Worm (Caenorhabditis elegans) whole organism, late embryonic: ENCODE results near the gene F19G12.1.
A peak's percentile ranks its signal among the peaks of the same experiment; 100 is the strongest.

ENCODE experiments used
- C08G9.2 ChIP-seq: sonication (generic microtip); optimal IDR thresholded peaks from 2 replicates; lab custom pipeline; 2016; ENCODE audit warnings: mild to moderate bottlenecking, missing genetic modification characterization, moderate library complexity, missing compliant biosample characterization
- C38D4.7 ChIP-seq: fragments of 200-800 bp; sonication (Bioruptor generic); optimal IDR thresholded peaks from 2 replicates; lab custom pipeline; 2018; ENCODE audit warnings: mild to moderate bottlenecking, missing genetic modification characterization, moderate library complexity, missing compliant biosample characterization
- K02D7.2 ChIP-seq: sonication (generic microtip); optimal IDR thresholded peaks from 2 replicates; lab custom pipeline; 2017; ENCODE audit warnings: mild to moderate bottlenecking, missing genetic modification characterization, missing compliant biosample characterization
- Y22D7AL.16 ChIP-seq: sonication (generic microtip); optimal IDR thresholded peaks from 2 replicates; lab custom pipeline; 2016; ENCODE audit warnings: missing genetic modification characterization, missing compliant biosample characterization
- ahr-1 ChIP-seq: sonication (generic microtip); optimal IDR thresholded peaks from 2 replicates; lab custom pipeline; 2016; ENCODE audit warnings: missing genetic modification characterization, missing compliant biosample characterization
- ama-1 ChIP-seq: fragments of 150-350 bp; optimal IDR thresholded peaks from 2 replicates; lab custom pipeline; 2014
- ceh-2 ChIP-seq: sonication (generic microtip); optimal IDR thresholded peaks from 2 replicates; lab custom pipeline; 2016; ENCODE audit warnings: missing genotype, missing genetic modification characterization, missing compliant biosample characterization
- ceh-22 ChIP-seq: sonication (generic microtip); optimal IDR thresholded peaks from 2 replicates; lab custom pipeline; 2017; ENCODE audit warnings: missing biosample characterization, missing genetic modification characterization
- ceh-24 ChIP-seq: sonication (generic microtip); optimal IDR thresholded peaks from 2 replicates; lab custom pipeline; 2016; ENCODE audit warnings: mild to moderate bottlenecking, missing genetic modification characterization, missing compliant biosample characterization
- ceh-31 ChIP-seq: sonication (generic microtip); optimal IDR thresholded peaks from 2 replicates; lab custom pipeline; 2016; ENCODE audit warnings: missing genetic modification characterization, missing compliant biosample characterization
- ceh-34 ChIP-seq: sonication (generic microtip); optimal IDR thresholded peaks from 2 replicates; lab custom pipeline; 2016; ENCODE audit warnings: mild to moderate bottlenecking, missing genetic modification characterization, missing compliant biosample characterization
- ceh-45 ChIP-seq: fragments of 200-800 bp; sonication (Bioruptor generic); IDR thresholded peaks from 2 replicates; pipeline ENCODE4 v1.3.6; 2022; ENCODE audit warnings: missing genetic modification reagents, missing genetic modification characterization, missing compliant biosample characterization
- ceh-48 ChIP-seq: sonication (generic microtip); optimal IDR thresholded peaks from 2 replicates; lab custom pipeline; 2016; ENCODE audit warnings: missing genetic modification characterization, inconsistent platforms, missing compliant biosample characterization
- ceh-6 ChIP-seq: fragments of 200-800 bp; sonication (Bioruptor generic); optimal IDR thresholded peaks from 2 replicates; lab custom pipeline; 2018; ENCODE audit warnings: mild to moderate bottlenecking, missing genetic modification characterization, missing compliant biosample characterization
- ceh-9 ChIP-seq: sonication (generic microtip); optimal IDR thresholded peaks from 2 replicates; lab custom pipeline; 2016; ENCODE audit warnings: mild to moderate bottlenecking, missing genetic modification characterization, inconsistent platforms, missing compliant biosample characterization
- dmd-4 ChIP-seq: sonication (generic microtip); optimal IDR thresholded peaks from 2 replicates; lab custom pipeline; 2016; ENCODE audit warnings: borderline replicate concordance, missing genetic modification characterization, missing compliant biosample characterization
- dve-1 ChIP-seq: sonication (generic microtip); optimal IDR thresholded peaks from 2 replicates; lab custom pipeline; 2017; ENCODE audit warnings: antibody characterized with exemption, mild to moderate bottlenecking, missing genetic modification characterization, missing compliant biosample characterization
- elt-4 ChIP-seq: sonication (generic microtip); optimal IDR thresholded peaks from 2 replicates; lab custom pipeline; 2016; ENCODE audit warnings: missing genetic modification characterization, missing compliant biosample characterization
- ets-4 ChIP-seq: sonication (generic microtip); optimal IDR thresholded peaks from 2 replicates; lab custom pipeline; 2016; ENCODE audit warnings: missing genetic modification characterization, missing compliant biosample characterization
- fkh-10 ChIP-seq: fragments of 150-350 bp; optimal IDR thresholded peaks from 2 replicates; lab custom pipeline; 2014; ENCODE audit warnings: missing biosample characterization, missing genetic modification reagents, missing genetic modification characterization
- fkh-6 ChIP-seq: sonication (generic microtip); optimal IDR thresholded peaks from 2 replicates; lab custom pipeline; 2016; ENCODE audit warnings: missing genetic modification characterization, missing compliant biosample characterization
- hlh-13 ChIP-seq: fragments of 200-800 bp; sonication (Bioruptor generic); optimal IDR thresholded peaks from 2 replicates; lab custom pipeline; 2018; ENCODE audit warnings: mild to moderate bottlenecking, missing genetic modification characterization, missing compliant biosample characterization
- hlh-8 ChIP-seq: sonication (generic microtip); optimal IDR thresholded peaks from 2 replicates; lab custom pipeline; 2016; ENCODE audit warnings: missing genotype, missing genetic modification characterization, missing compliant biosample characterization
- lim-6 ChIP-seq: sonication (generic microtip); optimal IDR thresholded peaks from 2 replicates; lab custom pipeline; 2016; ENCODE audit warnings: missing genetic modification characterization, missing compliant biosample characterization
- madf-2 ChIP-seq: sonication (generic microtip); optimal IDR thresholded peaks from 2 replicates; lab custom pipeline; 2017; ENCODE audit warnings: missing genetic modification characterization, missing compliant biosample characterization
- mec-3 ChIP-seq: sonication (generic microtip); optimal IDR thresholded peaks from 2 replicates; lab custom pipeline; 2016; ENCODE audit warnings: borderline replicate concordance, missing genetic modification characterization, missing compliant biosample characterization
- nfya-1 ChIP-seq: sonication (generic microtip); optimal IDR thresholded peaks from 2 replicates; lab custom pipeline; 2017; ENCODE audit warnings: missing genetic modification characterization, mild to moderate bottlenecking, missing compliant biosample characterization, antibody characterized with exemption, moderate library complexity
- nhr-232 ChIP-seq: sonication (generic microtip); optimal IDR thresholded peaks from 2 replicates; lab custom pipeline; 2016; ENCODE audit warnings: missing genetic modification characterization, missing compliant biosample characterization
- npax-4 ChIP-seq: sonication (generic microtip); optimal IDR thresholded peaks from 2 replicates; lab custom pipeline; 2016; ENCODE audit warnings: missing genetic modification characterization, missing compliant biosample characterization
- odd-2 ChIP-seq: sonication (generic microtip); optimal IDR thresholded peaks from 2 replicates; lab custom pipeline; 2017; ENCODE audit warnings: antibody characterized with exemption, mild to moderate bottlenecking, missing genetic modification characterization, missing compliant biosample characterization
- pag-3 ChIP-seq: sonication (generic microtip); optimal IDR thresholded peaks from 2 replicates; lab custom pipeline; 2016; ENCODE audit warnings: missing compliant biosample characterization, missing genetic modification characterization, borderline replicate concordance
- pat-9 ChIP-seq: fragments of 200-800 bp; sonication (Bioruptor generic); optimal IDR thresholded peaks from 2 replicates; lab custom pipeline; 2018; ENCODE audit warnings: mild to moderate bottlenecking, missing genetic modification characterization, moderate library complexity, missing compliant biosample characterization
- pha-2 ChIP-seq: sonication (generic microtip); optimal IDR thresholded peaks from 2 replicates; lab custom pipeline; 2017; ENCODE audit warnings: mild to moderate bottlenecking, missing genetic modification characterization, missing compliant biosample characterization
- pros-1 ChIP-seq: fragments of 150-350 bp; optimal IDR thresholded peaks from 2 replicates; lab custom pipeline; 2014; ENCODE audit warnings: missing biosample characterization, missing genetic modification reagents, missing genetic modification characterization
- sdc-2 ChIP-seq: sonication (generic microtip); optimal IDR thresholded peaks from 2 replicates; lab custom pipeline; 2016; ENCODE audit warnings: missing genotype, missing genetic modification characterization, missing compliant biosample characterization
- syd-9 ChIP-seq: sonication (generic microtip); optimal IDR thresholded peaks from 2 replicates; lab custom pipeline; 2016; ENCODE audit warnings: mild to moderate bottlenecking, missing genetic modification characterization, moderate library complexity, missing compliant biosample characterization
- tbx-7 ChIP-seq: sonication (generic microtip); optimal IDR thresholded peaks from 2 replicates; lab custom pipeline; 2016; ENCODE audit warnings: missing genotype, missing genetic modification characterization, missing compliant biosample characterization
- unc-42 ChIP-seq: sonication (generic microtip); optimal IDR thresholded peaks from 2 replicates; lab custom pipeline; 2016; ENCODE audit warnings: missing genotype, missing genetic modification characterization, missing compliant biosample characterization
- ztf-16 ChIP-seq: sonication (generic microtip); optimal IDR thresholded peaks from 2 replicates; lab custom pipeline; 2017; ENCODE audit warnings: missing genetic modification characterization, missing compliant biosample characterization

Gene F19G12.1

ce11 chrX:1438925-1439324, 8.1 kb downstream of the F19G12.1 start:
- TF ChIP-seq nfya-1 (tag; lab: Kevin White, UChicago) (peak; percentile 5), K02D7.2 (tag; lab: Kevin White, UChicago) (no peak), sdc-2 (tag; lab: Kevin White, UChicago) (peak; percentile 96)

- no peak for TF ChIP-seq ztf-16 (tag; lab: Kevin White, UChicago)
- TF ChIP-seq tbx-7 (tag; lab: Kevin White, UChicago): no peak
- TF ChIP-seq fkh-10 (GFP tag; lab: Kevin White, UChicago): no peak
- no peak for TF ChIP-seq ets-4
- TF ChIP-seq ceh-9 (tag; lab: Kevin White, UChicago): no peak
- no peak for TF ChIP-seq ceh-48
These were observed 9.4 kb downstream of the F19G12.1 start, which contains the start of gene sedl-1 for ce11 chrX:1440161-1440560. Gene sedl-1 (minus strand): TSS chrX:1440261.

DNA sequence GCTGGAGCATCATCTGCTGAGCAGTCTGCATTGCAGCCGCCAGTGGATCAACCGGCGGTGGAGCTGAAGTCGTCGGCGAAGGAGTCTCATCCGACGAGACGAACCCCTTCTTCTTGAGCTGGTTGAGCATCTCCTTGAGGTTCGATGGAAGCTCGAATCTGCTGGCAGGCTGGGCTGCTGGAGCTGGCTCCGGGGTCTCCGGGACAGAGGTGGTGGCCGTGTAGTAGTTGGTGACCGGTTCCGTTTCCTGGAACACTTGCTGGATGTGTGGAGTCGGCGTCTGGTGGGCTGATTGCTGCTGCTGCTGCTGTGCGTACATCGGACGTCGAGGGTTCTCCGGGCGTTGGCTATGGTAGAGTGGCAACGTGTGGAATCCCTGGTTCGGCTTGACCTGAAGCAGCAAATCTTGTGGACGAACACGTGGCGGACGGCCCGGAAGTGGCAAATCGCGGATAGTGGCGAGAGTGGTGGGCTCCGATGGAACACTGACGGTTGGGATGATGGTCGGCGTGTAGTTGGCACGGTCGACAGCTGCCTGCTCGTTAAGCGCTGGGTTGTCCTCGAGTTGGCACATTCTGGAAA, 10.9 kb downstream of the F19G12.1 start:
- TF ChIP-seq npax-4 (tag; lab: Kevin White, UChicago) (no peak), tbx-7 (tag; lab: Kevin White, UChicago) (no peak), mec-3 (tag; lab: Kevin White, UChicago) (no peak), ets-4 (no peak), ceh-31 (no peak), elt-4 (tag; lab: Kevin White, UChicago) (peak; percentile 41), C38D4.7 (GFP tag; lab: Kevin White, UChicago) (no peak), nfya-1 (tag; lab: Kevin White, UChicago) (no peak), C08G9.2 (no peak)

DNA sequence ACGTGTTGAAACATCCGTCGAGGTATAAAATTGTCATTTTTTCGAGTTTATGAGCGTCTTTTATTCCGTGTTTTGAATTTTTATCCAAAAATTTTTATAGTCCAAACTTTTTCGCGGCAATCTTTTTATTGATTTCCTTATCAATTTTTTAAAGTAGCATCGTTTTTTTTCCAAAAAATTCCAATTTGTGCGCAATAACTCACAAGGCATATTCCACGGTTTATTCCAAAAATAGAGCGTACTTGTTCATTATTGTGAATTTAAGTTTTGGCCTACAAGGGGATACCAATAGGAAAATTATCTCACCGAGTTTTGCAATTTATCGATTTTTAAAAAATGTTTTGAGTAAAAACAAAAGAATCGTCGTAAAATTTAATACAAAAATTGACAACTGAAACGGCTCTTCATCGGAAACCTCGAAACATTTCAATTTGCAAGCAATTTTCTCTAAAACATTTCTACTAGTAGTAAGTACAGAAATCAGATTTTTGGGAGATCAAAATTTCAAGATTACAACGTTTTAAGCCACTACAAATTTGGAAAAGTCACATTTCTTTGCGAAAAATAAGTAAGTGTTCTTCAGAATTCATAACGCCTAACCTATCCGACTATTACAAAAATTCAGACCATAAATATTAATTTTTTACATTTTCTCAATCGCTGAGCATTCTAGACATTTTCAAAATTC, 12.9 kb downstream of the F19G12.1 start:
- TF ChIP-seq ahr-1 (no peak), Y22D7AL.16 (tag; lab: Kevin White, UChicago) (peak; percentile 3), nhr-232 (no peak)

- TF ChIP-seq pha-2 (no peak), ama-1 (lab: Kevin White, UChicago) (peak; percentile 2)
- TF ChIP-seq, all 69 proteins: peak for 1
These were observed 14.9 kb downstream of the F19G12.1 start for ce11 chrX:1445696-1446095.

DNA sequence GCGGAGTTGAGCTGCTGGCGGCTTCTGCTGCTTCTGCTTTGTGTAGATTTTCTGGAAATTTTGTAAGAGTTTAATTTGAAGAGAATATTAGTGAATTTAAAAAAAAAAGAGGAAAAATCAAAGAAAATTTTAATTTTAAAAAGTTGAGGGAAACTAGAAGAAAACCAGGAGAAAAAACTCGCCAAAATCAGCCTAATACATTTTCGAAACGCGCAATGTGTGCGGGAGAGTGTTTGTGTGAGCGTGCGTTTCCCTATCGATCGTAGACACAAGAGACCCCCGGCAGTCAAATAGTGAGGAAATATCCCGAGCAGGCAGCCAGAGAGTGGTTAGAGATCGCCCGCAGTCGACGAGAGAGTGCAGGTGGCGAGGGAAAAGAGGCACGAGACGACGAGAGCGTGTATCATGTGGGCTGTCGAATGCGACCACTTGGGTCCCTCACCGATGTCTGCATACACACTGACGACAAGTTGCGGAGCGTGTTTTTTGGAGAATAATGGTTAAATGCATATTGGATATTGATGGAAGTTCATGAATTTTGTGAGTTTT, 15.9 kb downstream of the F19G12.1 start, which contains the start of gene zfp-3:
Gene zfp-3, minus strand, starts transcription at position 51 of the 549 bp plus-strand sequence.
- no peak for TF ChIP-seq K02D7.2 (tag; lab: Kevin White, UChicago)
- no peak for TF ChIP-seq hlh-13 (GFP tag; lab: Kevin White, UChicago)
- TF ChIP-seq ceh-45 (GFP tag; lab: Robert Waterston, UW): no peak
- TF ChIP-seq syd-9 (tag; lab: Kevin White, UChicago): peak; percentile 42
- TF ChIP-seq hlh-8 (tag; lab: Kevin White, UChicago): peak; percentile 32
- TF ChIP-seq C08G9.2: peak; percentile 38
- no peak for TF ChIP-seq mec-3 (tag; lab: Kevin White, UChicago)
- TF ChIP-seq ceh-6 (GFP tag; lab: Kevin White, UChicago): no peak
- peak; percentile 91 for TF ChIP-seq dve-1 (tag; lab: Kevin White, UChicago)
- peak; percentile 75 for TF ChIP-seq pros-1 (tag; lab: Kevin White, UChicago)
- TF ChIP-seq ets-4: peak; percentile 73
- no peak for TF ChIP-seq elt-4 (tag; lab: Kevin White, UChicago)
- TF ChIP-seq dmd-4 (tag; lab: Kevin White, UChicago): peak; percentile 40
- TF ChIP-seq ceh-22 (tag; lab: Kevin White, UChicago): no peak
- TF ChIP-seq unc-42 (tag; lab: Kevin White, UChicago): peak; percentile 76
- no peak for TF ChIP-seq odd-2 (tag; lab: Kevin White, UChicago)
- no peak for TF ChIP-seq fkh-6 (tag; lab: Kevin White, UChicago)
- no peak for TF ChIP-seq tbx-7 (tag; lab: Kevin White, UChicago)
- TF ChIP-seq madf-2: peak; percentile 8
- no peak for TF ChIP-seq ceh-24
- TF ChIP-seq nhr-232: peak; percentile 25
- no peak for TF ChIP-seq ztf-16 (tag; lab: Kevin White, UChicago)
- no peak for TF ChIP-seq pag-3 (tag; lab: Kevin White, UChicago)
- TF ChIP-seq Y22D7AL.16 (tag; lab: Kevin White, UChicago): no peak
- TF ChIP-seq lim-6: peak; percentile 29
- TF ChIP-seq ceh-34 (tag; lab: Kevin White, UChicago): peak; percentile 87
- TF ChIP-seq ceh-2 (tag; lab: Kevin White, UChicago): peak; percentile 23
- TF ChIP-seq pat-9 (tag; lab: Kevin White, UChicago): no peak
